Fruit fly (Drosophila melanogaster) whole organism, embryonic: ENCODE results near the gene CG5021.

Experiments
- BEAF-32 ChIP-seq: fragments of 200-800 bp; sonication (Bioruptor generic); optimal IDR thresholded peaks from 3 replicates; lab custom pipeline; 2017; ENCODE audit warnings: missing biosample characterization, missing genetic modification characterization, mild to moderate bottlenecking, moderate library complexity, missing genetic modification reagents
- CG10431 ChIP-seq: fragments of 200-800 bp; sonication (Bioruptor generic); optimal IDR thresholded peaks from 3 replicates; lab custom pipeline; 2018; ENCODE audit warnings: missing biosample characterization, mild to moderate bottlenecking, missing genetic modification characterization
- CG13296 ChIP-seq: fragments of 200-800 bp; sonication (Bioruptor generic); optimal IDR thresholded peaks from 3 replicates; lab custom pipeline; 2018; ENCODE audit warnings: missing biosample characterization, mild to moderate bottlenecking, missing genetic modification characterization
- CG13775 ChIP-seq: fragments of 200-800 bp; sonication (Bioruptor generic); optimal IDR thresholded peaks from 3 replicates; lab custom pipeline; 2017; ENCODE audit warnings: missing biosample characterization, mild to moderate bottlenecking, missing genetic modification characterization
- CG14860 ChIP-seq: fragments of 200-800 bp; sonication (Bioruptor generic); IDR thresholded peaks from 3 replicates; pipeline ENCODE4 v1.3.6; 2022; ENCODE audit warnings: missing biosample characterization, missing genetic modification characterization; ENCODE audit not compliant: partially characterized antibody
- CG15601 ChIP-seq: fragments of 200-800 bp; sonication (Bioruptor generic); optimal IDR thresholded peaks from 3 replicates; lab custom pipeline; 2019; ENCODE audit warnings: missing biosample characterization, mild to moderate bottlenecking, missing genetic modification characterization, moderate library complexity
- CG1602 ChIP-seq: fragments of 200-800 bp; sonication (Bioruptor generic); optimal IDR thresholded peaks from 3 replicates; lab custom pipeline; 2016; ENCODE audit warnings: missing biosample characterization, missing genetic modification characterization
- CG1603 ChIP-seq: fragments of 200-800 bp; sonication (Bioruptor generic); optimal IDR thresholded peaks from 2 replicates; lab custom pipeline; 2019; ENCODE audit warnings: missing biosample characterization, mild to moderate bottlenecking, missing genetic modification characterization, moderate library complexity
- CG2875 ChIP-seq: fragments of 200-800 bp; sonication (Bioruptor generic); optimal IDR thresholded peaks from 2 replicates; lab custom pipeline; 2017; ENCODE audit warnings: missing biosample characterization, mild to moderate bottlenecking, missing genetic modification characterization, missing genetic modification reagents
- CG30020 ChIP-seq: fragments of 200-800 bp; optimal IDR thresholded peaks from 2 replicates; lab custom pipeline; 2019; ENCODE audit warnings: missing biosample characterization, mild to moderate bottlenecking, missing genetic modification characterization, moderate library complexity
- CG32532 ChIP-seq: fragments of 200-800 bp; sonication (Bioruptor generic); IDR thresholded peaks from 2 replicates; pipeline ENCODE4 v1.3.6; 2022; ENCODE audit warnings: missing biosample characterization, missing genetic modification characterization
- CG3281 ChIP-seq: fragments of 200-800 bp; sonication (Bioruptor generic); optimal IDR thresholded peaks from 3 replicates; lab custom pipeline; 2017; ENCODE audit warnings: missing biosample characterization, mild to moderate bottlenecking, missing genetic modification characterization
- CG34224 ChIP-seq: fragments of 200-800 bp; sonication (Bioruptor generic); IDR thresholded peaks from 3 replicates; pipeline ENCODE4 v1.3.6; 2022; ENCODE audit warnings: missing biosample characterization, missing genetic modification characterization; ENCODE audit not compliant: partially characterized antibody
- CG4360 ChIP-seq: fragments of 200-800 bp; sonication (Bioruptor generic); IDR thresholded peaks from 2 replicates; pipeline ENCODE4 v1.3.6; 2022; ENCODE audit warnings: missing biosample characterization, missing genetic modification characterization
- CG4424 ChIP-seq: fragments of 200-800 bp; sonication (Bioruptor generic); optimal IDR thresholded peaks from 3 replicates; lab custom pipeline; 2016; ENCODE audit warnings: missing biosample characterization, missing genetic modification characterization
- CG4820 ChIP-seq: fragments of 200-800 bp; sonication (Bioruptor generic); optimal IDR thresholded peaks from 3 replicates; lab custom pipeline; 2016; ENCODE audit warnings: missing biosample characterization, missing genetic modification characterization
- CG6765 ChIP-seq: fragments of 200-800 bp; sonication (Bioruptor generic); optimal IDR thresholded peaks from 3 replicates; lab custom pipeline; 2017; ENCODE audit warnings: missing biosample characterization, mild to moderate bottlenecking, missing genetic modification characterization
- CG7987 ChIP-seq: fragments of 200-800 bp; sonication (Bioruptor generic); optimal IDR thresholded peaks from 2 replicates; lab custom pipeline; 2018; ENCODE audit warnings: missing biosample characterization, mild to moderate bottlenecking, missing genetic modification characterization, moderate library complexity
- CG8388 ChIP-seq: fragments of 200-800 bp; sonication (Bioruptor generic); optimal IDR thresholded peaks from 2 replicates; lab custom pipeline; 2019; ENCODE audit warnings: missing biosample characterization, mild to moderate bottlenecking, missing genetic modification characterization, moderate library complexity
- CG9609 ChIP-seq: fragments of 200-800 bp; sonication (Bioruptor generic); optimal IDR thresholded peaks from 3 replicates; lab custom pipeline; 2016; ENCODE audit warnings: missing biosample characterization, missing genetic modification characterization
- CG9727 ChIP-seq: fragments of 200-800 bp; sonication (Bioruptor generic); optimal IDR thresholded peaks from 3 replicates; lab custom pipeline; 2017; ENCODE audit warnings: missing biosample characterization, mild to moderate bottlenecking, missing genetic modification characterization
- CoRest ChIP-seq: fragments of 200-800 bp; sonication (Bioruptor generic); optimal IDR thresholded peaks from 3 replicates; lab custom pipeline; 2018; ENCODE audit warnings: missing biosample characterization, mild to moderate bottlenecking, missing genetic modification characterization, moderate library complexity
- D19A ChIP-seq: fragments of 200-800 bp; optimal IDR thresholded peaks from 3 replicates; lab custom pipeline; 2019; ENCODE audit warnings: missing biosample characterization, mild to moderate bottlenecking, missing genetic modification characterization, moderate library complexity
- E2f2 ChIP-seq: fragments of 200-800 bp; sonication (Bioruptor generic); IDR thresholded peaks from 2 replicates; pipeline ENCODE4 v1.3.6; 2022; ENCODE audit warnings: missing biosample characterization, missing genetic modification characterization
- Gug ChIP-seq: fragments of 200-800 bp; sonication (Bioruptor generic); IDR thresholded peaks from 4 replicates; pipeline ENCODE4 v1.3.6; 2022; ENCODE audit warnings: missing biosample characterization, missing genetic modification characterization
- HLH4C ChIP-seq: fragments of 200-800 bp; sonication (Bioruptor generic); IDR thresholded peaks from 3 replicates; pipeline ENCODE4 v1.3.6; 2022; ENCODE audit warnings: missing biosample characterization, missing genetic modification characterization; ENCODE audit not compliant: partially characterized antibody
- Hr51 ChIP-seq, 2 experiments: fragments of 200-800 bp; sonication (Bioruptor generic); optimal IDR thresholded peaks; 2 replicates in 1 of 2; 3 replicates in 1 of 2; lab custom pipeline; 2016 to 2018; ENCODE audit warnings: missing biosample characterization in 2 of 2, missing genetic modification characterization in 2 of 2, mild to moderate bottlenecking in 1 of 2, moderate library complexity in 1 of 2
- NFAT ChIP-seq: fragments of 200-800 bp; sonication (Bioruptor generic); IDR thresholded peaks from 2 replicates; pipeline ENCODE4 v1.3.6; 2022; ENCODE audit warnings: missing biosample characterization, missing genetic modification characterization
- Oli ChIP-seq: fragments of 200-800 bp; sonication (Bioruptor generic); optimal IDR thresholded peaks from 2 replicates; lab custom pipeline; 2018; ENCODE audit warnings: missing biosample characterization, mild to moderate bottlenecking, missing genetic modification characterization, moderate library complexity
- Ravus ChIP-seq: fragments of 200-800 bp; sonication (Bioruptor generic); IDR thresholded peaks from 2 replicates; pipeline ENCODE4 v1.3.6; 2022; ENCODE audit warnings: missing biosample characterization, missing genetic modification characterization
- Rfx ChIP-seq: fragments of 200-800 bp; sonication (Bioruptor generic); IDR thresholded peaks from 2 replicates; pipeline ENCODE4 v1.3.6; 2022; ENCODE audit warnings: missing biosample characterization, missing genetic modification characterization
- Sin3A ChIP-seq: fragments of >200 bp; optimal IDR thresholded peaks from 2 replicates; lab custom pipeline; 2018
- Sox100B ChIP-seq: fragments of 200-800 bp; sonication (Bioruptor generic); optimal IDR thresholded peaks from 3 replicates; lab custom pipeline; 2018; ENCODE audit warnings: missing biosample characterization, mild to moderate bottlenecking, missing genetic modification characterization
- abd-A ChIP-seq: fragments of 200-800 bp; sonication (Bioruptor generic); optimal IDR thresholded peaks from 3 replicates; lab custom pipeline; 2019; ENCODE audit warnings: missing biosample characterization, mild to moderate bottlenecking, missing genetic modification characterization, moderate library complexity
- caup ChIP-seq: fragments of 200-800 bp; sonication (Bioruptor generic); optimal IDR thresholded peaks from 3 replicates; lab custom pipeline; 2017; ENCODE audit warnings: missing biosample characterization, mild to moderate bottlenecking, missing genetic modification characterization, moderate library complexity; ENCODE audit not compliant: severe bottlenecking
- corto ChIP-seq: fragments of 200-800 bp; sonication (Bioruptor generic); optimal IDR thresholded peaks from 2 replicates; lab custom pipeline; 2016; ENCODE audit warnings: missing biosample characterization, mild to moderate bottlenecking, missing genetic modification characterization, moderate library complexity
- danr ChIP-seq: fragments of 200-800 bp; sonication (Bioruptor generic); IDR thresholded peaks from 2 replicates; pipeline ENCODE4 v1.3.6; 2022; ENCODE audit warnings: missing biosample characterization, missing genetic modification characterization
- dm ChIP-seq: fragments of 200-800 bp; sonication (Bioruptor generic); optimal IDR thresholded peaks from 3 replicates; lab custom pipeline; 2016; ENCODE audit warnings: missing biosample characterization, missing genetic modification characterization
- ewg ChIP-seq: fragments of 200-800 bp; sonication (Bioruptor generic); optimal IDR thresholded peaks from 3 replicates; lab custom pipeline; 2017; ENCODE audit warnings: mild to moderate bottlenecking, missing biosample characterization, missing genetic modification reagents, missing genetic modification characterization
- fd96Cb ChIP-seq: fragments of 200-800 bp; sonication (Bioruptor generic); optimal IDR thresholded peaks from 2 replicates; lab custom pipeline; 2018; ENCODE audit warnings: missing biosample characterization, mild to moderate bottlenecking, missing genetic modification characterization, moderate library complexity
- grau ChIP-seq: fragments of 200-800 bp; optimal IDR thresholded peaks from 3 replicates; lab custom pipeline; 2019; ENCODE audit warnings: missing biosample characterization, mild to moderate bottlenecking, missing genetic modification characterization, moderate library complexity
- ham ChIP-seq: fragments of 200-800 bp; sonication (Bioruptor generic); IDR thresholded peaks from 2 replicates; pipeline ENCODE4 v1.3.6; 2022; ENCODE audit warnings: missing biosample characterization, missing genetic modification characterization
- lbe ChIP-seq: fragments of 200-800 bp; sonication (Bioruptor generic); optimal IDR thresholded peaks from 2 replicates; lab custom pipeline; 2016; ENCODE audit warnings: missing biosample characterization, mild to moderate bottlenecking, missing genetic modification characterization
- pan ChIP-seq, 4 experiments: fragments of >200 bp in 3 of 4; fragments of 200-800 bp in 1 of 4; sonication (Bioruptor generic) in 1 of 4; optimal IDR thresholded peaks in 3 of 4; IDR thresholded peaks in 1 of 4; 2 replicates each; pipeline versions ENCODE4 v1.3.6 to Lab custom; 2017 to 2022; ENCODE audit warnings: missing biosample characterization in 2 of 4, missing genetic modification characterization in 2 of 4, mixed read lengths in 1 of 4
- sens-2 ChIP-seq: fragments of 200-800 bp; sonication (Bioruptor generic); IDR thresholded peaks from 2 replicates; pipeline ENCODE4 v1.3.6; 2022; ENCODE audit warnings: missing biosample characterization, missing genetic modification characterization
- seq ChIP-seq: fragments of 200-800 bp; sonication (Bioruptor generic); IDR thresholded peaks from 2 replicates; pipeline ENCODE4 v1.3.6; 2022; ENCODE audit warnings: missing biosample characterization, missing genetic modification characterization
- so ChIP-seq: fragments of 200-800 bp; sonication (Bioruptor generic); IDR thresholded peaks from 3 replicates; pipeline ENCODE4 v1.3.6; 2022; ENCODE audit warnings: missing biosample characterization, missing genetic modification characterization
- sqz ChIP-seq: fragments of 200-800 bp; sonication (Bioruptor generic); optimal IDR thresholded peaks from 3 replicates; lab custom pipeline; 2018; ENCODE audit warnings: missing biosample characterization, mild to moderate bottlenecking, missing genetic modification characterization
- ttk ChIP-seq: fragments of 200-800 bp; sonication (Bioruptor generic); IDR thresholded peaks from 2 replicates; pipeline ENCODE4 v2.1.2; 2022; ENCODE audit warnings: missing biosample characterization, missing genetic modification characterization
- unc-4 ChIP-seq: fragments of 200-800 bp; sonication (Bioruptor generic); IDR thresholded peaks from 2 replicates; pipeline ENCODE4 v1.3.6; 2022; ENCODE audit warnings: missing biosample characterization, missing genetic modification characterization; ENCODE audit not compliant: partially characterized antibody

The CG5021 gene

dm6 chr3L:8954648-8955033, 12.0 kb upstream of the CG5021 start, which contains the start of gene GNBP3 (continued):
- TF ChIP-seq seq (GFP tag; lab: Robert Waterston, UW) (no peak), E2f2 (GFP tag; lab: Robert Waterston, UW) (0 out of 2 replicates have a peak, but pooled peaks have one; percentile 8), CG9727 (GFP tag; lab: Kevin White, UChicago) (peak; percentile 92), CG2875 (no peak), grau (peak; percentile 63), CoRest (peak; percentile 35), CG14860 (GFP tag; lab: Robert Waterston, UW) (no peak), CG32532 (peak; percentile 69), corto (GFP tag; lab: Kevin White, UChicago) (peak; percentile 92), unc-4 (no peak), Oli (tag; lab: Kevin White, UChicago) (peak; percentile 19), CG4424 (GFP tag; lab: Kevin White, UChicago) (peak; percentile 25), NFAT (GFP tag; lab: Robert Waterston, UW) (0 out of 2 replicates have a peak, but pooled peaks have one; percentile 11), CG4360 (GFP tag; lab: Robert Waterston, UW) (no peak), CG34224 (GFP tag; lab: Robert Waterston, UW) (no peak), Gug (GFP tag; lab: Robert Waterston, UW) (no peak; the same call in 3 of the 4 replicates), D19A (peak; percentile 33), ewg (no peak), CG15601 (peak; percentile 60), HLH4C (GFP tag; lab: Robert Waterston, UW) (no peak), dm (GFP tag; lab: Kevin White, UChicago) (no peak), Rfx (GFP tag; lab: Robert Waterston, UW) (peak; percentile 83), CG13296 (GFP tag; lab: Kevin White, UChicago) (no peak), CG7987 (GFP tag; lab: Kevin White, UChicago) (no peak), so (GFP tag; lab: Robert Waterston, UW) (no peak), CG1602 (peak; percentile 23), lbe (peak; percentile 96), danr (GFP tag; lab: Robert Waterston, UW) (no peak), CG10431 (GFP tag; lab: Kevin White, UChicago) (no peak), CG3281 (GFP tag; lab: Kevin White, UChicago) (peak; percentile 88), ham (GFP tag; lab: Robert Waterston, UW) (no peak), CG8388 (GFP tag; lab: Kevin White, UChicago) (peak; percentile 40), sens-2 (no peak), Hr51 (GFP tag; optimal IDR thresholded peaks at IDR 0.05; lab: Kevin White, UChicago) (peak in 1 of 2 experiments; percentile 31), caup (peak; percentile 47), CG6765 (GFP tag; lab: Kevin White, UChicago) (peak; percentile 2), Ravus (no peak; the same call in 1 of the 2 replicates), ttk (GFP tag; lab: Robert Waterston, UW) (no peak), BEAF-32 (GFP tag; lab: Kevin White, UChicago) (no peak), pan (optimal IDR thresholded peaks at IDR 0.05; lab: Kevin White, UChicago) (no peak), pan (GFP tag; optimal IDR thresholded peaks at IDR 0.05 in 1 of 2, IDR thresholded peaks at IDR 0.05 in 1 of 2) (peak in 1 of 2 experiments; percentile 60), abd-A (tag; lab: Kevin White, UChicago) (no peak), CG30020 (tag; lab: Kevin White, UChicago) (no peak), CG4820 (GFP tag; lab: Kevin White, UChicago) (peak; percentile 76), CG13775 (GFP tag; lab: Kevin White, UChicago) (peak; percentile 49), sqz (peak; percentile 65), Sox100B (GFP tag; lab: Kevin White, UChicago) (peak; percentile 82), Sin3A (lab: Kevin White, UChicago) (no peak), CG1603 (tag; lab: Kevin White, UChicago) (no peak), CG9609 (GFP tag; lab: Kevin White, UChicago) (no peak), fd96Cb (tag; lab: Kevin White, UChicago) (peak; percentile 51)
